Fruit fly (Drosophila melanogaster) whole organism, pupa: ENCODE results near the gene CG17746.

Experiments
- CG10348 ChIP-seq: fragments of 200-800 bp; sonication (Bioruptor generic); IDR thresholded peaks from 2 replicates; pipeline ENCODE4 v1.3.6; 2022; ENCODE audit warnings: missing biosample characterization, missing genetic modification characterization
- CG12605 ChIP-seq: fragments of 200-800 bp; sonication (Bioruptor generic); IDR thresholded peaks from 2 replicates; pipeline ENCODE4 v1.3.6; 2022; ENCODE audit warnings: missing biosample characterization, missing genetic modification characterization
- CG13204 ChIP-seq: fragments of 200-800 bp; sonication (Bioruptor generic); optimal IDR thresholded peaks from 2 replicates; lab custom pipeline; 2018; ENCODE audit warnings: missing biosample characterization, mild to moderate bottlenecking, missing genetic modification characterization, moderate library complexity
- CG14655 ChIP-seq: fragments of 200-800 bp; sonication (Bioruptor generic); optimal IDR thresholded peaks from 3 replicates; lab custom pipeline; 2017; ENCODE audit warnings: mild to moderate bottlenecking, missing biosample characterization, missing genetic modification reagents, missing genetic modification characterization
- CG15710 ChIP-seq: fragments of 200-800 bp; sonication (Bioruptor generic); optimal IDR thresholded peaks from 2 replicates; lab custom pipeline; 2018; ENCODE audit warnings: missing biosample characterization, mild to moderate bottlenecking, missing genetic modification characterization, moderate library complexity
- CG17806 ChIP-seq: fragments of 200-800 bp; sonication (Bioruptor generic); optimal IDR thresholded peaks from 2 replicates; lab custom pipeline; 2018; ENCODE audit warnings: missing biosample characterization, mild to moderate bottlenecking, missing genetic modification characterization, moderate library complexity
- CG32121 ChIP-seq: fragments of 200-800 bp; sonication (Bioruptor generic); IDR thresholded peaks from 2 replicates; pipeline ENCODE4 v1.3.6; 2022; ENCODE audit warnings: missing biosample characterization, missing genetic modification characterization
- CG34367 ChIP-seq: fragments of 200-800 bp; sonication (Bioruptor generic); optimal IDR thresholded peaks from 2 replicates; lab custom pipeline; 2018; ENCODE audit warnings: missing biosample characterization, mild to moderate bottlenecking, missing genetic modification characterization
- CG4496 ChIP-seq: fragments of 200-800 bp; sonication (Bioruptor generic); IDR thresholded peaks from 3 replicates; pipeline ENCODE4 v1.3.6; 2022; ENCODE audit warnings: missing biosample characterization, missing genetic modification characterization
- CG8159 ChIP-seq: fragments of 200-800 bp; sonication (Bioruptor generic); optimal IDR thresholded peaks from 3 replicates; lab custom pipeline; 2018; ENCODE audit warnings: missing biosample characterization, mild to moderate bottlenecking, missing genetic modification characterization, moderate library complexity
- CG8301 ChIP-seq: fragments of 200-800 bp; sonication (Bioruptor generic); optimal IDR thresholded peaks from 2 replicates; lab custom pipeline; 2018; ENCODE audit warnings: missing biosample characterization, mild to moderate bottlenecking, missing genetic modification characterization
- CG9948 ChIP-seq: fragments of 200-800 bp; sonication (Bioruptor generic); optimal IDR thresholded peaks from 2 replicates; lab custom pipeline; 2018; ENCODE audit warnings: missing biosample characterization, mild to moderate bottlenecking, missing genetic modification characterization, moderate library complexity
- D1 ChIP-seq: fragments of 200-800 bp; sonication (Bioruptor generic); optimal IDR thresholded peaks from 2 replicates; lab custom pipeline; 2018; ENCODE audit warnings: missing biosample characterization, mild to moderate bottlenecking, missing genetic modification characterization, moderate library complexity
- EcR ChIP-seq: fragments of 200-800 bp; sonication (Bioruptor generic); optimal IDR thresholded peaks from 3 replicates; lab custom pipeline; 2019; ENCODE audit warnings: missing biosample characterization, missing genetic modification characterization, mild to moderate bottlenecking, moderate library complexity, missing genetic modification reagents
- Ets98B ChIP-seq: fragments of 200-800 bp; sonication (Bioruptor generic); IDR thresholded peaks from 2 replicates; pipeline ENCODE4 v1.3.6; 2022; ENCODE audit warnings: missing biosample characterization, missing genetic modification characterization
- Pif1A ChIP-seq: fragments of 200-800 bp; sonication (Bioruptor generic); optimal IDR thresholded peaks from 3 replicates; lab custom pipeline; 2016; ENCODE audit warnings: missing biosample characterization, missing genetic modification characterization
- Pif1B ChIP-seq: fragments of 200-800 bp; sonication (Bioruptor generic); optimal IDR thresholded peaks from 3 replicates; lab custom pipeline; 2016; ENCODE audit warnings: missing biosample characterization, missing genetic modification characterization
- Snoo ChIP-seq: fragments of 200-800 bp; sonication (Bioruptor generic); optimal IDR thresholded peaks from 3 replicates; lab custom pipeline; 2017; ENCODE audit warnings: missing biosample characterization, mild to moderate bottlenecking, missing genetic modification characterization, inconsistent platforms
- fd96Ca ChIP-seq: fragments of 200-800 bp; sonication (Bioruptor generic); IDR thresholded peaks from 3 replicates; pipeline ENCODE4 v1.3.6; 2022; ENCODE audit warnings: missing biosample characterization, missing genetic modification characterization
- gl ChIP-seq: fragments of 200-800 bp; sonication (Bioruptor generic); optimal IDR thresholded peaks from 2 replicates; lab custom pipeline; 2018; ENCODE audit warnings: missing biosample characterization, mild to moderate bottlenecking, missing genetic modification characterization
- rn ChIP-seq: fragments of 200-800 bp; sonication (Bioruptor generic); IDR thresholded peaks from 2 replicates; pipeline ENCODE4 v1.3.6; 2022; ENCODE audit warnings: missing biosample characterization, missing genetic modification characterization

The CG17746 gene

DNA sequence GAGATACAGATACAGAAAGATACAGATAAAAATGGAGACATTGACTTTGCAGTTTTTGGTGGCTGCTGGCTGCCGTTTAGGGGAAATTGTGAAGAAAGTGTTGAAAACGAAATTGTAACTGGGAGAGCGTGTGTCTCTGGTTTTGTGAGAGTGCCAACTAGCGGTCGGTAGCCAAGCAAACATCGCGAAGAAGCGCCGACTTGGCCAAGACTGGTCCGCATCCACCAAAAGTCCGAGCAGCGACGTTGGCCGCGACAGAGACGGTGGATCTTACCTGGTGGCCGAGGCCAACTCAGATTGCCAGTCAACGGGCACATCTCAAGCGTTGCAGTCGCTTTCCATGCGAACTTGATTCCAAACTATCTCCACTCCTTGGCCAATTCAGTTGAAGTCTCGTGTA is 31.4 kb upstream of the CG17746 start, which contains the start of gene CG14960:
TSS of gene CG14960 (plus strand) at position 301 of the 400 bp plus-strand sequence.
- TF ChIP-seq Pif1A (GFP tag; lab: Kevin White, UChicago) (no peak), CG4496 (0 out of 3 replicates have a peak, but pooled peaks have one; percentile 22)

DNA sequence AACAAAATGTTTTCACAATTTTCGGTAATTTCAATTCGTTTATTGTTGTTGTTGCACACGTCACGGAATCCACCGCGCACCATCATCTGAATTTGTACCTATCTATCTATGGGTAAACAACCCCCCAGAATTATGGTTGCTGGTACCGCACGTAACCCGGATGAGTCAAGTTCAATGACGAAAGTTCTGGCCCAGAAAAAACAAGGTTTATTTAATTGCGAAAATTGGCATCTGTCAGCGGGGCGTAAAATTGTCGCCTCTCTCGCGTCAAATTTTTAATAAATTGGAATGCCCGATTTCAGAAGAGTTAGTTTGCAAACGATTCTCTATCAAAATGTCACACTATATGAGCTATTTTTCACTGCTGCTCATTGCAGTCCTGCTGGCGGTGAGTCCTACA is 28.8 kb upstream of the CG17746 start, which contains the start of gene CG34265:
TSS of gene CG34265 (plus strand) at position 301 of the 400 bp plus-strand sequence.
- TF ChIP-seq CG14655 (GFP tag; lab: Kevin White, UChicago): no peak
- TF ChIP-seq CG12605 (GFP tag; lab: Robert Waterston, UW): no peak
- TF ChIP-seq Pif1A (GFP tag; lab: Kevin White, UChicago): no peak
- TF ChIP-seq D1 (tag; lab: Kevin White, UChicago): no peak
- TF ChIP-seq CG10348 (GFP tag; lab: Robert Waterston, UW): no peak
- no peak for TF ChIP-seq CG9948 (tag; lab: Kevin White, UChicago)
- TF ChIP-seq gl (tag; lab: Kevin White, UChicago): no peak
- no peak for TF ChIP-seq rn
- TF ChIP-seq Pif1B (GFP tag; lab: Kevin White, UChicago): no peak
- no peak for TF ChIP-seq CG8159 (tag; lab: Kevin White, UChicago)

DNA sequence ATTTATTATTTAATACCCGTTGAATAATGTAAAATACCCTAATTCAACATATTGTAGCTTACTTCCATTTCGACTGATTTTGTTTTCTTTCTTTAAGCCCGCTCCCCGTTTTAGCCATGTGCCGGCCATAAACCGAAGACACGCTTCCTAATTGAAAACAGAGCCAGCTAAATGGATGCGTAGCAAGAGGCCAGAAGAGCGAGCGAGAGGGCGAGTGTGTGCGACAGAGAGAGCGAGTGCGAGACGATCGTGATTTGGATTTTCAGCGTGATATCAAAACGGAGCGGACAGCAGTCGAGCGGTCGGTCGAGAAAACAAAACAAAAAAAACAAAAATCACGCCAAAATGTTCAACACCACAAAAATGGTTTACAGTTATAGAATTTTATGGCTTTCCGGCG is 26.9 kb upstream of the CG17746 start:
- no peak for TF ChIP-seq fd96Ca
- TF ChIP-seq, all 21 proteins: peak for 0

DNA sequence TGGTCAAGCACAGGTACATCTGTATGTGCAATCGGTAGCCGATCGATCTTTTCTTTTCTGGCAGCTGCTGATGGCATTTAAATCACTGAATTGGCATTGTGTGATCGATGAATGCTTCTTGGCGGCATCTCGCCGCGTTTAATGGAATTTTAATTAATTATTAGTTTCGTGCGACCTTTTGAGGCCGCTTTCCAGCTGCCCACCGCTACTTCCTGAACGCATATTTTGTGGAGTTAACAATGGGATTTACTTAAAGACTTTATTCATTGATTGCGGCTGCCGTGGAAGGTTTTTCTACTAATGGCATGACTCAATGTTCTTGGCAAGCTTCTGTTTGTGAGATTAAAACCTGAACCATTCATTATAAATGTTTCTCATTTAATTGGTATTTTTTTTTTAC is 22.3 kb upstream of the CG17746 start:
- TF ChIP-seq CG13204 (GFP tag; lab: Kevin White, UChicago): no peak
- no peak for TF ChIP-seq gl (tag; lab: Kevin White, UChicago)
- no peak for TF ChIP-seq CG17806 (tag; lab: Kevin White, UChicago)
- no peak for TF ChIP-seq CG9948 (tag; lab: Kevin White, UChicago)
- no peak for TF ChIP-seq CG8159 (tag; lab: Kevin White, UChicago)
- no peak for TF ChIP-seq CG10348 (GFP tag; lab: Robert Waterston, UW)
- TF ChIP-seq CG12605 (GFP tag; lab: Robert Waterston, UW): no peak
- no peak for TF ChIP-seq Snoo (tag; lab: Kevin White, UChicago)
- no peak for TF ChIP-seq CG34367
- TF ChIP-seq CG15710 (tag; lab: Kevin White, UChicago): no peak
- no peak for TF ChIP-seq EcR
- TF ChIP-seq CG4496: no peak
- TF ChIP-seq Pif1A (GFP tag; lab: Kevin White, UChicago): no peak
- no peak for TF ChIP-seq Pif1B (GFP tag; lab: Kevin White, UChicago)
- no peak for TF ChIP-seq rn
- no peak for TF ChIP-seq Ets98B (GFP tag; lab: Robert Waterston, UW)
- no peak for TF ChIP-seq CG32121 (GFP tag; lab: Robert Waterston, UW)
- no peak for TF ChIP-seq CG14655 (GFP tag; lab: Kevin White, UChicago)
- no peak for TF ChIP-seq fd96Ca

DNA sequence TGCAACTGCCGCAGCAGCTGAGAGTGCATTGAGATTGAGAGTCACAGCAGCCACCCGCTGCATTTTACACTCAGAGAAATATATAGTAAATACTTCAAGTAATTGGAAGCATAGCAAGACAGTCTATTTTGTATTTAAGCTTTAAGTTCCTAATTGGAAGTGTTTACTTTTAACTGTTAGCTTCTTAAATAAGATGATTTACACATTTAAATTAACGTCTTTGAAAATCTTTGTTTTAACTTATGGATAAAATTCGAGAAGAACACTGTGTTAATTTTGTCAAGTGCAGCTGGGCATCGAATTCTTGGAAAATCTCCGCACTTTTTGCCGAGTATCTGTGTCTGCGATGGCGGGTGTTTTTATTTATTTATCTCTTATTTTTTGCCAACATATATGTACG is 20.3 kb upstream of the CG17746 start:
- TF ChIP-seq CG32121 (GFP tag; lab: Robert Waterston, UW): peak; percentile 93
- TF ChIP-seq Pif1B (GFP tag; lab: Kevin White, UChicago): peak; percentile 87
- TF ChIP-seq rn: peak; percentile 78
- TF ChIP-seq CG8159 (tag; lab: Kevin White, UChicago): peak; percentile 93
- TF ChIP-seq fd96Ca: peak; percentile 90
- TF ChIP-seq CG12605 (GFP tag; lab: Robert Waterston, UW): peak; percentile 83
- peak; percentile 88 for TF ChIP-seq CG13204 (GFP tag; lab: Kevin White, UChicago)
- TF ChIP-seq gl (tag; lab: Kevin White, UChicago): peak; percentile 84
- peak; percentile 90 for TF ChIP-seq Pif1A (GFP tag; lab: Kevin White, UChicago)
- TF ChIP-seq Snoo (tag; lab: Kevin White, UChicago): peak; percentile 80
- peak; percentile 94 for TF ChIP-seq Ets98B (GFP tag; lab: Robert Waterston, UW)
- TF ChIP-seq CG9948 (tag; lab: Kevin White, UChicago): peak; percentile 89
- TF ChIP-seq CG15710 (tag; lab: Kevin White, UChicago): peak; percentile 94
- peak; percentile 76 for TF ChIP-seq EcR
- peak; percentile 90 for TF ChIP-seq CG34367
- peak; percentile 89 for TF ChIP-seq CG4496
- 0 out of 2 replicates have a peak, but pooled peaks have one; percentile 28 for TF ChIP-seq CG10348 (GFP tag; lab: Robert Waterston, UW)
- TF ChIP-seq CG14655 (GFP tag; lab: Kevin White, UChicago): peak; percentile 82
- peak; percentile 50 for TF ChIP-seq D1 (tag; lab: Kevin White, UChicago)
- peak; percentile 79 for TF ChIP-seq CG8301 (tag; lab: Kevin White, UChicago)
- TF ChIP-seq CG17806 (tag; lab: Kevin White, UChicago): peak; percentile 90

DNA sequence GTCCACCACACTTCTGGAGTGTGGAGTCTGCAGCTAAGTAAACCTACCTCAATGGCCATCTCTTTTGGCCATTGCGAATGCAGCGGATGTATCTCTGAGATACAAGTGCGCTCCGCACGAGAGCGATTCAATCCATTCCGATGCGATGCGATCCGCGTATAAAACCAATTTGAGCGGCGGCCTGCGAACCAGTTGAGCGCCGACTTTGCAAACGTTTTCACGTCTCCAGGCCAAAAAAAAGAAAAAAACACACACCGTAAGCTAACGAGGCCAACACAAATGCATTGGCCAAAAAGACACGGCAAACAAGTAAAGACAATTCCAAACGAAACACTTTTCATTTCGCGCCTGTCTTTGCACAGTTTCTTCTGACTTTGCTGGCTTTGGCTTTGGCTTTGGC is 18.3 kb upstream of the CG17746 start, which contains the start of gene ckd:
TSS of gene ckd (plus strand) at position 189 of the 400 bp plus-strand sequence.
- TF ChIP-seq Ets98B (GFP tag; lab: Robert Waterston, UW) (peak; percentile 33; the same call in 1 of the 2 replicates), CG15710 (tag; lab: Kevin White, UChicago) (no peak), Pif1B (GFP tag; lab: Kevin White, UChicago) (peak; percentile 38), EcR (peak; percentile 29), CG10348 (GFP tag; lab: Robert Waterston, UW) (no peak), CG17806 (tag; lab: Kevin White, UChicago) (no peak), CG34367 (no peak), gl (tag; lab: Kevin White, UChicago) (no peak), rn (no peak), CG32121 (GFP tag; lab: Robert Waterston, UW) (no peak), CG8301 (tag; lab: Kevin White, UChicago) (no peak), fd96Ca (no peak), CG4496 (0 out of 3 replicates have a peak, but pooled peaks have one; percentile 9), CG13204 (GFP tag; lab: Kevin White, UChicago) (peak; percentile 56), Snoo (tag; lab: Kevin White, UChicago) (no peak), CG12605 (GFP tag; lab: Robert Waterston, UW) (no peak), D1 (tag; lab: Kevin White, UChicago) (no peak), CG9948 (tag; lab: Kevin White, UChicago) (no peak), CG8159 (tag; lab: Kevin White, UChicago) (no peak), Pif1A (GFP tag; lab: Kevin White, UChicago) (no peak), CG14655 (GFP tag; lab: Kevin White, UChicago) (no peak)
